Worm (Caenorhabditis elegans): Measurements from ENCODE around the gene pqn-39.

Gene pqn-39

ce11 chrX:13968292-13968691 lies at the start of gene pqn-39:
Gene pqn-39 (minus strand): TSS chrX:13968676.
- TF ChIP-seq ceh-34 (tag; optimal IDR thresholded peaks at IDR 0.05) (no peak), pros-1 (tag; optimal IDR thresholded peaks at IDR 0.05) (no peak)

- TF ChIP-seq pat-9 (tag; optimal IDR thresholded peaks at IDR 0.05) (peak; percentile 9), sdc-2 (tag; optimal IDR thresholded peaks at IDR 0.05) (peak; percentile 56), unc-86 (tag; optimal IDR thresholded peaks at IDR 0.05) (no peak), sox-4 (tag; optimal IDR thresholded peaks at IDR 0.05) (no peak), nhr-232 (tag; optimal IDR thresholded peaks at IDR 0.05) (no peak), tbx-7 (tag; optimal IDR thresholded peaks at IDR 0.05) (no peak), eyg-1 (tag; optimal IDR thresholded peaks at IDR 0.05) (no peak), ceh-18 (tag; optimal IDR thresholded peaks at IDR 0.05) (peak; percentile 86), ceh-24 (tag; optimal IDR thresholded peaks at IDR 0.05) (no peak), ceh-34 (tag; optimal IDR thresholded peaks at IDR 0.05) (peak; percentile 67), hlh-15 (tag; optimal IDR thresholded peaks at IDR 0.05) (no peak), ttx-3 (tag; optimal IDR thresholded peaks at IDR 0.05) (no peak), pros-1 (tag; optimal IDR thresholded peaks at IDR 0.05) (no peak), ceh-19 (GFP tag; optimal IDR thresholded peaks at IDR 0.05) (peak; percentile 9), ceh-14 (tag; optimal IDR thresholded peaks at IDR 0.05) (peak; percentile 19), ceh-31 (tag; optimal IDR thresholded peaks at IDR 0.05) (peak; percentile 80), unc-55 (GFP tag; optimal IDR thresholded peaks at IDR 0.05) (peak; percentile 99), ahr-1 (tag; optimal IDR thresholded peaks at IDR 0.05) (no peak), mec-3 (tag; optimal IDR thresholded peaks at IDR 0.05; ENCODE audit: borderline replicate concordance) (no peak), gmeb-2 (tag; optimal IDR thresholded peaks at IDR 0.05) (no peak), K09A11.1 (tag; optimal IDR thresholded peaks at IDR 0.05; ENCODE audit: insufficient read depth) (no peak), lin-11 (tag; optimal IDR thresholded peaks at IDR 0.05) (no peak), fax-1 (tag; optimal IDR thresholded peaks at IDR 0.05) (peak; percentile 25), elt-2 (tag; optimal IDR thresholded peaks at IDR 0.05) (no peak), odd-2 (tag; optimal IDR thresholded peaks at IDR 0.05) (no peak), ceh-6 (GFP tag; optimal IDR thresholded peaks at IDR 0.05) (no peak), ceh-45 (GFP tag; IDR thresholded peaks at IDR 0.05) (no peak), hlh-30 (tag; optimal IDR thresholded peaks at IDR 0.05; ENCODE audit: insufficient read depth) (no peak), rnt-1 (tag; optimal IDR thresholded peaks at IDR 0.05) (peak; percentile 83), nfya-1 (tag; optimal IDR thresholded peaks at IDR 0.05) (peak; percentile 84), ref-2 (tag; optimal IDR thresholded peaks at IDR 0.05) (peak; percentile 43), hlh-13 (GFP tag; optimal IDR thresholded peaks at IDR 0.05) (no peak), ceh-22 (tag; optimal IDR thresholded peaks at IDR 0.05) (no peak), syd-9 (tag; optimal IDR thresholded peaks at IDR 0.05) (peak; percentile 34), ceh-30 (tag; optimal IDR thresholded peaks at IDR 0.05) (no peak), pax-1 (tag; optimal IDR thresholded peaks at IDR 0.05) (no peak), elt-4 (tag; optimal IDR thresholded peaks at IDR 0.05) (no peak), pag-3 (tag; optimal IDR thresholded peaks at IDR 0.05; ENCODE audit: borderline replicate concordance) (no peak), unc-3 (GFP tag; conservative IDR thresholded peaks at IDR 0.05) (no peak), unc-3 (tag; optimal IDR thresholded peaks at IDR 0.05) (no peak), lim-6 (tag; optimal IDR thresholded peaks at IDR 0.05) (no peak), npax-4 (tag; optimal IDR thresholded peaks at IDR 0.05) (no peak), sox-2 (GFP tag; IDR thresholded peaks at IDR 0.05) (no peak), K02D7.2 (tag; optimal IDR thresholded peaks at IDR 0.05) (no peak), ceh-9 (tag; optimal IDR thresholded peaks at IDR 0.05) (no peak), hlh-6 (tag; optimal IDR thresholded peaks at IDR 0.05) (no peak), fkh-10 (GFP tag; optimal IDR thresholded peaks at IDR 0.05) (peak; percentile 1), pha-2 (tag; optimal IDR thresholded peaks at IDR 0.05) (no peak), che-1 (tag; optimal IDR thresholded peaks at IDR 0.05) (no peak), unc-42 (tag; optimal IDR thresholded peaks at IDR 0.05) (peak; percentile 73), ztf-16 (tag; optimal IDR thresholded peaks at IDR 0.05) (no peak)
These were observed 48.2 kb upstream of the pqn-39 start for ce11 chrX:14016698-14017097.
